Fruit fly (Drosophila melanogaster): Measurements from ENCODE around the gene CG11380.

CG11380 gene

dm6 chrX:1209251-1210020 lies 18.3 kb downstream of the CG11380 start, which contains the start of gene CG11382:
TSS of gene CG11382 (plus strand) at chrX:1209970.
- TF ChIP-seq so (GFP tag; IDR thresholded peaks at IDR 0.05) (no peak), sima (GFP tag; optimal IDR thresholded peaks at IDR 0.05) (no peak), CG1792 (GFP tag; optimal IDR thresholded peaks at IDR 0.05) (no peak), Ssrp (tag; optimal IDR thresholded peaks at IDR 0.05) (no peak), CG6654 (GFP tag; optimal IDR thresholded peaks at IDR 0.05) (peak; percentile 96), aop (GFP tag; IDR thresholded peaks at IDR 0.05) (no peak), Gsc (GFP tag; IDR thresholded peaks at IDR 0.05) (no peak), CG4707 (GFP tag; optimal IDR thresholded peaks at IDR 0.05) (peak; percentile 78), sens (GFP tag) (peak; percentile 36), Ptx1 (GFP tag; IDR thresholded peaks at IDR 0.05) (no peak), cad (GFP tag; optimal IDR thresholded peaks at IDR 0.05) (peak; percentile 79), CG15696 (tag; optimal IDR thresholded peaks at IDR 0.05) (peak; percentile 15), CG4820 (GFP tag; optimal IDR thresholded peaks at IDR 0.05) (no peak), sqz (GFP tag; optimal IDR thresholded peaks at IDR 0.05) (no peak), CG9817 (tag; optimal IDR thresholded peaks at IDR 0.05) (no peak), C15 (GFP tag; IDR thresholded peaks at IDR 0.05) (no peak), Bgb (GFP tag; IDR thresholded peaks at IDR 0.05; ENCODE audit: partially characterized antibody) (no peak), pan (optimal IDR thresholded peaks at IDR 0.05) (no peak), pan (GFP tag; optimal IDR thresholded peaks at IDR 0.05 in 1 of 2, IDR thresholded peaks at IDR 0.05 in 1 of 2) (no peak), CG10979 (tag; optimal IDR thresholded peaks at IDR 0.05) (peak; percentile 5), nerfin-1 (tag; optimal IDR thresholded peaks at IDR 0.05) (peak; percentile 3), tna (GFP tag; IDR thresholded peaks at IDR 0.05; ENCODE audit: partially characterized antibody) (no peak), CG17802 (tag; optimal IDR thresholded peaks at IDR 0.05) (no peak), CG18764 (GFP tag; optimal IDR thresholded peaks at IDR 0.05) (no peak), Dll (GFP tag; IDR thresholded peaks at IDR 0.05; ENCODE audit: partially characterized antibody) (0 out of 4 replicates have a peak, but pooled peaks have one; percentile 39), lilli (GFP tag; optimal IDR thresholded peaks at IDR 0.05) (no peak), psq (GFP tag; optimal IDR thresholded peaks at IDR 0.05) (no peak), CG13624 (GFP tag; optimal IDR thresholded peaks at IDR 0.05) (no peak), Meics (GFP tag; optimal IDR thresholded peaks at IDR 0.05) (no peak), CG10543 (GFP tag; optimal IDR thresholded peaks at IDR 0.05) (no peak), CG31441 (GFP tag; IDR thresholded peaks at IDR 0.05) (0 out of 2 replicates have a peak, but pooled peaks have one; percentile 19), stwl (tag; optimal IDR thresholded peaks at IDR 0.05) (peak; percentile 5), Blimp-1 (GFP tag; optimal IDR thresholded peaks at IDR 0.05) (peak; percentile 92), kni (GFP tag; optimal IDR thresholded peaks at IDR 0.05) (peak; percentile 31), CG2199 (GFP tag; IDR thresholded peaks at IDR 0.05) (no peak), lola (GFP tag; optimal IDR thresholded peaks at IDR 0.05) (peak in 1 of 3 experiments; percentile 2), Vsx1 (GFP tag; optimal IDR thresholded peaks at IDR 0.05) (no peak), CG11247 (GFP tag; IDR thresholded peaks at IDR 0.05) (no peak), lab (GFP tag; optimal IDR thresholded peaks at IDR 0.05) (no peak), E2f2 (GFP tag; IDR thresholded peaks at IDR 0.05) (no peak), emc (GFP tag; optimal IDR thresholded peaks at IDR 0.05) (no peak), amos (GFP tag; IDR thresholded peaks at IDR 0.05; ENCODE audit: partially characterized antibody) (no peak), tll (GFP tag; optimal IDR thresholded peaks at IDR 0.05) (peak in 1 of 2 experiments; percentile 13), toy (GFP tag; IDR thresholded peaks at IDR 0.05) (no peak), CG8388 (GFP tag; optimal IDR thresholded peaks at IDR 0.05) (peak; percentile 20), sens-2 (GFP tag; IDR thresholded peaks at IDR 0.05) (no peak), HLH3B (GFP tag; IDR thresholded peaks at IDR 0.05) (no peak), CG2875 (GFP tag; optimal IDR thresholded peaks at IDR 0.05) (no peak), CG17361 (GFP tag; IDR thresholded peaks at IDR 0.05) (no peak)
